Worm (Caenorhabditis elegans) whole organism, late embryonic: ENCODE measurements around the gene F35C5.12.

Experiments used
- ama-1 ChIP-seq: fragments of 150-350 bp; optimal IDR thresholded peaks from 2 replicates; lab custom pipeline; 2014
- pha-4 ChIP-seq: fragments of 150-350 bp; optimal IDR thresholded peaks from 2 replicates; lab custom pipeline; 2018; ENCODE audit warnings: missing biosample characterization, missing genetic modification reagents, missing genetic modification characterization

DNA sequence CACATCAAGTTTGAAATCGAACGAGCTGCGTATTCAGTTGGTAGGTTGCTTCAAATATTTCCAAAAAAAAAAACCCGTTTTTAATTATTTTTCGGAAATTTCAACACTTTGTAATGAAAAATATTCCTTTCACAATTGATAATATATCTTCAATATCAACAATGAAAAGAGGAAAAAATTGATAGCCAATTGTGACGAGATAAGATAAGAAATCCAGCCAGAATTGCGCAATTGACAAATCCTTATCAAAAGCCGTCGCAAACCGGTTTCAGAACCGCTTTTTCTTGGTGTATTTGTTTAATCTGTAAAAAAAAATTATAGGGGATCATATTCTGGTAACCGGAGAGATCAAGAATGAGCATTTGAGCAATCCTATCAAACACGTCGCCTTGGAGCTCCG, 28.1 kb upstream of the F35C5.12 start:
- TF ChIP-seq pha-4 (tag; lab: Kevin White, UChicago) (no peak), ama-1 (lab: Kevin White, UChicago) (no peak)
